Worm (Caenorhabditis elegans): ENCODE measurements around the gene B0310.3.

DNA sequence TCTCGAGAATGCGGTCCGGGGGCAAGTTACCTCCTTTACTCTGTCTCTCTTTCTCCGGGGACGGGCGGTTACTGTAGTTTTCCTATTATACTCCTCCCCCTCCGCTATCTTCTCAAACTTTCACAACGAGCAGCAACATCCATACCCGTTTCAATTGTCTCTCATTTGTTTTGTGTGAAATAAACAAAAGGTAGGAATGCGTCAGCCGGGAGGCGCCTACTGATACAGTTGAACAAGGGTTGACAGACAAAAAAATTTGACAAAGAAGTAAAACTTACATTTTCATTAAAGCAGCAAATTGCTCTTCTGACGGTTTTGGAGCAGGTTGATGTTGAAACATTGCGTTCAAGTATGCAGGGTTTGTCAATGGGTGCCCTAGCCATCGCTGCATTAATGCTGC is 15.8 kb downstream of the B0310.3 start:
- TF ChIP-seq T22C8.4 (GFP tag; IDR thresholded peaks at IDR 0.05): no peak
- no peak for TF ChIP-seq ztf-29 (GFP tag; IDR thresholded peaks at IDR 0.05)
- no peak for TF ChIP-seq klf-2 (GFP tag; conservative IDR thresholded peaks at IDR 0.05)
- no peak for TF ChIP-seq cog-1 (tag; optimal IDR thresholded peaks at IDR 0.05)
- no peak for TF ChIP-seq flt-1 (GFP tag; IDR thresholded peaks at IDR 0.05)
- no peak for TF ChIP-seq tab-1 (GFP tag; IDR thresholded peaks at IDR 0.05)

All from whole organism, midembryonic.